Worm (Caenorhabditis elegans): ENCODE results near the gene sec-31.
"Not testable (repeated sequence)": the region's sequence is repeated elsewhere in the genome, so short reads cannot be mapped to it uniquely, and the experiment has no call there.

The sec-31 gene

DNA sequence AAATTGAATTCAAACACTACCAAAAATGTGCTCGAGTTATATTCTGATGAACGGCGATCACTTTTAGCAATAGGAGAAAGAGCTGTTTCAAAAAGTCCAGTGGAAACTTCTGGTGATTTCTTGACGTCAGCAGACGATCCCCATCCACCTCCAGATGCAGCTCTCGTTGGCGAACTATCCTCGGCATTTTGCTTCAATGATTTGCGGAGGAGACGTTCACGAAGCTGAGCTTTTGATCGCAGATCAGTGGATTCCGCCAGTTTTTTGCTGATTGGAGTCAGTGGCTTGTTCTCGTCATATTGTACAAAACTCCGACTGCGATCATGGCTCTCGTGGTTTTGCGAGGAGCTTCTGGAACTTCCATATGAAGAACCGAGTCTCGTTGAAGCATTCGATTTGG is 35.4 kb downstream of the sec-31 start:
- TF ChIP-seq him-1 (tag; optimal IDR thresholded peaks at IDR 0.05): no peak
- TF ChIP-seq W03F9.2 (tag; optimal IDR thresholded peaks at IDR 0.05): no peak
- no peak for TF ChIP-seq dao-5 (tag; optimal IDR thresholded peaks at IDR 0.05)

DNA sequence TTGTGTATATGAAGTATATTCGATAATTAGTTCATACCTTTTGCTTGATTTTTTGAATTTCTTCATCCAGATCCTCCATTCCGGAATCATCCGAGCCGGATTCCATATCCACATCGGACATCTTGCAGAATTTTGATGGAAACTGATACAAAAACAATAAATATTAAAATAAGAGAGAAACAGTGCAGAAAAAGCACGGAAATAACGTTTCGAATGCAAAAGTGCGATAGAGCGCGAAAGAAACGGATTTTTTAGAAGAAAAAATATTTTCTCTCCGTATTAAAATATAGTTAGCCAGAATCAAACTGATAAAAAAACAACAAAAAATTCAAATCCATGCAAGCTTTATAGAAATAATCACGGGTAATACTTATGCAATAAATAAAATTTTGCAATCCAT is 38.8 kb downstream of the sec-31 start, which contains the start of gene sart-3:
sart-3 (minus strand) TSS at position 219 of the 400 bp plus-strand sequence.
- TF ChIP-seq him-1 (tag; optimal IDR thresholded peaks at IDR 0.05) (no peak), dao-5 (tag; optimal IDR thresholded peaks at IDR 0.05) (no peak), W03F9.2 (tag; optimal IDR thresholded peaks at IDR 0.05) (no peak)

DNA sequence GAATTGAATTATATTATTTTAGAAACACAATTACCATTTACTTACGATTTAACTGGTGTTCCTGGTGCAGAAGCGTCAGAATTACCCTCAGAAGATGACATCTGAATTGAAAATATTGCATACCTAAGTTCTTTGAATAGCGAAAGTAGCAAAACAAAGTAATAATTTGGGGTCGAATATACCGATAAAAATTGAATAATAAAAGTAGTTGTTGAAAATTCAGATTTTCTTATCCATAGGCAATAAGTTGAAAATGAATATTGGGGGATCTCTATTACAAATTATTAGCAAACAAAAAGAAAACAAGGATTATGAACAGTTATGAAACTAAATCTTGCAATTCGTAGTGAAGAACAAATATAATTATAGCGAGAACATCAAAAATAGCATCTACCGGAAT is 42.3 kb downstream of the sec-31 start, which contains the start of gene leo-1:
leo-1 (minus strand) TSS at position 101 of the 400 bp plus-strand sequence.
- TF ChIP-seq him-1 (tag; optimal IDR thresholded peaks at IDR 0.05) (no peak), dao-5 (tag; optimal IDR thresholded peaks at IDR 0.05) (no peak)

DNA sequence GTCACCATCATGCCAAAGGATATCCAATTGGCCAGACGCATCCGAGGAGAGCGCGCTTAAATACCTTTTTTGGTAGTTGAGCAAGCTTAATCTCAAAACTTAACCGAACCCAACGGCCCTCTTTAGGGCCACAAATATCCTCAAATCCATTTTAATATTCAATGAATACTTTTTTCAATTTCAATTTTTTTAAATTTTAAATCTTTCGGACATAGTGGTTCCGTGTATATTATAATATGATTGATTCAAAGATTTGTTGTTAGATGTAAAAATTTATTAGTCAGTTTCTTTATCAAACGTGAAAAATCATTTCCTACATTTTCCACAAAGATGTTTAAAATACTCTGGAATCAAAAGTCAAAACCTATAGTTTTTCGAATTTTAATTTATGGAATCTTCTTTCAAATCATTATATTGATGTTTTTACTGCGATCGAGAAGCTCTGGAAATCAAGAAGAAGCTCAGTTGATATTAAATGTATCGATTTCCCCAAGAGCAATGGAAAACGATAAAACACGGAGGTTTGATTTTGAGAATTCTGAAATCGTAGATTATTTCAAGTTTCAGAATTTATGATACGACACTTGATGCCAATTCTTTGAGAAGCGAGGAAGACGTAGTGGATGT is 44.5 kb downstream of the sec-31 start, which contains the start of gene B0035.21:
B0035.21 (plus strand) TSS at position 322 of the 627 bp plus-strand sequence.
- TF ChIP-seq W03F9.2 (tag; optimal IDR thresholded peaks at IDR 0.05) (no peak), dao-5 (tag; optimal IDR thresholded peaks at IDR 0.05) (no peak), him-1 (tag; optimal IDR thresholded peaks at IDR 0.05) (no peak)

DNA sequence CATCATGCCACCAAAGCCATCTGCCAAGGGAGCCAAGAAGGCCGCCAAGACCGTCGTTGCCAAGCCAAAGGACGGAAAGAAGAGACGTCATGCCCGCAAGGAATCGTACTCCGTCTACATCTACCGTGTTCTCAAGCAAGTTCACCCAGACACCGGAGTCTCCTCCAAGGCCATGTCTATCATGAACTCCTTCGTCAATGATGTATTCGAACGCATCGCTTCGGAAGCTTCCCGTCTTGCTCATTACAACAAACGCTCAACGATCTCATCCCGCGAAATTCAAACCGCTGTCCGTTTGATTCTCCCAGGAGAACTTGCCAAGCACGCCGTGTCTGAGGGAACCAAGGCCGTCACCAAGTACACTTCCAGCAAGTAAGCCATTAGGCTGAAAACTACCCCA is 46.9 kb downstream of the sec-31 start, which contains the start of gene his-48:
his-48 (plus strand) TSS at position 5 of the 400 bp plus-strand sequence.
- not testable (repeated sequence) for TF ChIP-seq W03F9.2, him-1, dao-5 (tag; optimal IDR thresholded peaks at IDR 0.05)

DNA sequence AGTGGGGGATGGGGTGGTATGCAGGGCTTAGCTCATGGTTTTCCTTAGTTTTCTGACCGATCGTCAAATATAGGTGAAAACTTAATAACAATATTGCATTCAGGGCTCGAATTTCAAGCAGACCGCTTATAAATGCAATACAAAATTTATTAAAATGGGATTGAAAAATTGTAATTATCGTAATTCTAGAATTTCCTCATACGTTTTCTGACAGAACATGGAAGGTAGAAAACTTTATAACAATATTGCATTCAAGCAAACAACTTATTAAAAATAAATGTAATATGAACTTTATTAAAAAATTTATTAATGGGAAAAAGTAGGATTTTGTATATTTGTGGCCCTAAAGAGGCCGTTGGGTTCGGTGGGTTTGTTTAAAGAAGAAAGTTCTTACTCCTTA is 47.9 kb downstream of the sec-31 start:
- no peak for TF ChIP-seq W03F9.2 (tag; optimal IDR thresholded peaks at IDR 0.05)

DNA sequence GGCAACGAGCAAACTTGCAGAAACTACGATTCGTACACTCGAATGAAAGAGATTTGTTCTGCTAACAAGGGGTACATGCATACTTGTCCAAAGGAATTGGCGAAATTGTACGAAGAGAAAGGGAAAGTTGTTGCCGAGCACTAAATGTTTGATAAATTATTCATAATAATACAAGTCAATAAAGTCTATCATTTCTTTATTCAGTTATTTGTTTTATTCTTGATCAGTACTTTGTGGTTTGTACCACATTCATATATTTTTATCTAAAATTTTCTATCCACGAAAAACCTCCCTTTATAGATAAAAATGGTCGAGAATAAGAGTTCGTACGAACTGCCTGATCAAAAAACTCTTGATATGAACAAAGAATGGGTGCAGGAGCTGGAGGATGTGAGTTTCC is 51.1 kb downstream of the sec-31 start, which contains the start of gene edg-1:
edg-1 (plus strand) TSS at position 301 of the 400 bp plus-strand sequence.
- TF ChIP-seq dao-5 (tag; optimal IDR thresholded peaks at IDR 0.05) (no peak), him-1 (tag; optimal IDR thresholded peaks at IDR 0.05) (no peak), W03F9.2 (tag; optimal IDR thresholded peaks at IDR 0.05) (no peak)

DNA sequence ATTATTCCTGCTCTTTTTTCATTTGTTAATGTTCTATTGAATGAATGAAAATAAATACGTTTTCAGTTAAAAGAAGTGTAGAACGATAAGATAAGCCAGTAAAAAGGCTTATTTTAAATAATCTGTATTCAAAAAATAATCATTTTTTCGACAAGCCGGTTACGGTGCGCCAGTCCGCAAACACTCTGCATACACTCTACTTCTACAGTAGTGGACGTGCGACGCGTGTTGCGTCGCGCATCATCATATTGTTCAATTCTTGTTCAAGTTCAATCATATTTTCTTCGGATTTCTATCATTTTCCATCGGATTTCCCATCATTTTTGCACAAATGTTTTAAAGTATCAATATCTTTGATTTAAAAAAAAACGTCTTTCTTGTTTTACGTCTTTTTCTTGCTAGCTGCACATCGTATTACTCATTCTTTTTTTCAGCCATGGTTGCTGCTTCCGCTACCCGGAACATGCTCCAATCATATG is 51.7 kb downstream of the sec-31 start, which contains the start of gene B0035.18:
B0035.18 (plus strand) TSS at position 429 of the 479 bp plus-strand sequence.
- TF ChIP-seq W03F9.2 (tag; optimal IDR thresholded peaks at IDR 0.05) (no peak), him-1 (tag; optimal IDR thresholded peaks at IDR 0.05) (no peak), dao-5 (tag; optimal IDR thresholded peaks at IDR 0.05) (no peak)

DNA sequence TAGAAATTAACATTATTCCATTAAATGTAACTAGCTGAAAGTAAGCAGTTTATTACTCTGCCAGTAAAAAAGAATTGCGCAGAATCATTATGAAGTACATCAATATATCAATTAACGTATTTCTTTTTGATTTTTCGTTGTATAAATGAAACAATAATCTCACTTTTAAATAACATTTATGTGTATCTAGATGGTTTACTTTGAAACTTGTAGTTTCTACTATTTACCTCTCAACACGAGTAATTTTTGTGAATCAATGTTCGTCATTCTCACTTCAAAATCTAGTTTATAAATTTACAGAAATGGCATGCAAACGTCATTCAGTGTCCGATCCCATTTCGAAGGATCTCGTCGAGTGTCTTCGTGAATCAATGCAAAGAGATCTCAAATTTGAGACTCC is 54.5 kb downstream of the sec-31 start, which contains the start of gene gspd-1:
gspd-1 (plus strand) TSS at position 301 of the 400 bp plus-strand sequence.
- no peak for TF ChIP-seq dao-5 (tag; optimal IDR thresholded peaks at IDR 0.05)
- no peak for TF ChIP-seq W03F9.2 (tag; optimal IDR thresholded peaks at IDR 0.05)
- TF ChIP-seq him-1 (tag; optimal IDR thresholded peaks at IDR 0.05): no peak

DNA sequence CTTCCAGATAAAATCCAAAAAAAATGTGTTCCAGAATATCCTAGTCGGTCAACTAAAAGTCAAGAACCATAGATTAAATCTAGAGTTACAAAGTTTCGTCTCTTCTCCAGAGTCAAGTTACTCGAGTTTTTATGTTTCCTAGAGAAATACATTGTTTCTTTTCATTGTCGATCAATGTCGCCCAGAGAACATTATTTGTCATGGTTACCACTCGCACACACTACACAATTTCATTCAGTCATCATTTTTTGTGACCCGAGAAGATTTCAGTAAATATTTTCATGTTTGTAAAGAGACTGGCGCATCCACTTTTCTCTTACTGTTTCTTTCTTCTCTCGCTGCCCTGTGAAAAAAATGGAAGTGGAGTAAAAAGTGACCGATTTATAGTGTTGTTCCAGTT is 55.0 kb downstream of the sec-31 start:
- no peak for TF ChIP-seq dao-5 (tag; optimal IDR thresholded peaks at IDR 0.05)

DNA sequence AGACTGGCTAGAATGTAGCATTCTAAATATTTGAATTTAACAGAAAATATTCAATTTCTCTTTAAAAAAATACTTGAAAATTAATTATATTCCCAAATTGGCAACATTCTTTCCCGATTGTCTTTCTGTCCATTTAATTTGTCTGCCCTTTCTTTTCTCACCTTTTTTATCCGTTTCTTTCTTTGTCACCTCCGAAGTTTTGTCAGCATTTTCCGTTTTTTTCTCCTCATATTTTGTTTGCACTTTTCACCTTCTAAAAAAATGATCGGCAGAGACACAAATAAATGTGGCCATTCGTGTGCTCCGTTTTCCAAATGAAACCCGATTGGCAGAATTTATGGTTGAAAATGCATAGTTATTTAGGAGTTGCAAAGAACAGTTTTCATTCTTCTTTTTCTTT is 55.5 kb downstream of the sec-31 start:
- TF ChIP-seq him-1 (tag; optimal IDR thresholded peaks at IDR 0.05): no peak
- no peak for TF ChIP-seq dao-5 (tag; optimal IDR thresholded peaks at IDR 0.05)
- TF ChIP-seq W03F9.2 (tag; optimal IDR thresholded peaks at IDR 0.05): no peak

DNA sequence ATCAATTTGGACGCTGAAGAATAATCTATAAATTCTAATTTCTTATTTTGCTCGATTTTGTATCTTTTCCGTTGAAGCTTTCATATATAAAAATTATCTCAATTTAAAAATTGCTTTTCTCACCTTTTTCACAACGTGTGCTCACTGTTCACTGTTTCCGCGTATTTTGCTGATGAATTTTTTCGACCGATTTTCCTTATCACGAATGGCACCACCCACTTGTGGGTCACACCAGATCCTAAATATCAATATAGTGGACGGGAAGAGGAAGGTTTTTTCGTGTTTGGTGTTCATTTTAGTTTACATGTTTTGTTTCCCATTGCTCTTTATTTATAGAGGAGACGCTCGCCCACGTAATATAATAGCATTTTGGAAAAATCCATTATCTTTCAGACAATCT is 55.9 kb downstream of the sec-31 start:
- TF ChIP-seq dao-5 (tag; optimal IDR thresholded peaks at IDR 0.05): no peak
- TF ChIP-seq W03F9.2 (tag; optimal IDR thresholded peaks at IDR 0.05): no peak
- no peak for TF ChIP-seq him-1 (tag; optimal IDR thresholded peaks at IDR 0.05)
